Fruit fly (Drosophila melanogaster): ENCODE measurements around the gene vari.

vari gene

DNA sequence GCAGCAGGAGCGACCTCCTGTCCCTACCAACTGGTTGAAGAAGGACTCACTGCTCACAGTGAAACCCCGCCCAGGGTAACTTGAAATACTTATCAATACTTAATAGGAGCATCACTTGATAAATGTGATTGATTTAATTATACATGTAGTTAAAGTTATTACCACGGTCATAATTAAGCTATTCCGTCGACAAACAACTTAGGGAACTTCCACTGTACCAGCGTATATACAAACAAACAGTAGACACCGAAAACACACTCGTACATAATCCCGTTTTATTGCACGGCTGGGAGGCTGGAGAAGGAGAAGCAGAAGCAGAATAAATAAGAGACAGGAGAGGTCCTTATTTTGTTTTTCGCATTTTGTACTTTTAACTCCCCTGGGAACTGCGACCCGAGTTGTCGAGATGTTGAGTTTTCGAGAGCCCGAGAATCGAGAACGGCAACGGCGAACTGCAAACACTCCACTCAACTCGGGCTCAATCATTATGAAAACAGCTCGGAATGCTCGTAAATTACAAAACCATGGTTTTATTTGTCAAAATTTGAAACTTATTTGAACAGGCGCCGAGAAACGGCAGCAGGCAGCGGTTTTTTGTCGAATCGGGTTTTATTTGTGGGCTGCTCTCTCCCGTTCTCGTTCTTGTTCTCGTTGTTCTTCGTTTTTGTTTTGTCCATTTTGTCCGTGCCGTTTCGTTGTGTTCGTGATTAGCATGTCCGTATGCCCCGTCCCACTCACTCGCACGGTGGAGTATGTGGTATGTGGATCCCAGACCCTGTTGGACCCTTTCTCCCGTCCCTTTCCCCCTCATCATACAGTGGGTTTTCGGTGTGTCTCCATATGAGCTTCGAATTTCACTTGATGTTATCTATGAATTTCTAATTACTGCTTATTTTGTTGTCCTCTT, 3.4 kb upstream of the vari start (continued):
- TF ChIP-seq Sox14 (GFP tag; optimal IDR thresholded peaks at IDR 0.05) (peak; percentile 97), Eip78C (GFP tag) (peak; percentile 99), CG6808 (GFP tag; optimal IDR thresholded peaks at IDR 0.05) (peak; percentile 97), vri (GFP tag; optimal IDR thresholded peaks at IDR 0.05) (peak; percentile 97), fd59A (GFP tag; optimal IDR thresholded peaks at IDR 0.05) (peak; percentile 96), CG8632 (GFP tag; optimal IDR thresholded peaks at IDR 0.05) (peak; percentile 93), CG15336 (GFP tag; IDR thresholded peaks at IDR 0.05) (peak; percentile 65), salr (GFP tag; optimal IDR thresholded peaks at IDR 0.05) (peak; percentile 82 to 97), pdm3 (GFP tag; optimal IDR thresholded peaks at IDR 0.05) (peak; percentile 95), CG34406 (GFP tag; optimal IDR thresholded peaks at IDR 0.05) (peak; percentile 93), eg (GFP tag; IDR thresholded peaks at IDR 0.05) (peak; percentile 78), CG10631 (GFP tag; optimal IDR thresholded peaks at IDR 0.05) (peak; percentile 95), lz (GFP tag; optimal IDR thresholded peaks at IDR 0.05) (peak; percentile 97), CG11294 (GFP tag; IDR thresholded peaks at IDR 0.05) (no peak; the same call in 1 of the 2 replicates), Hr39 (GFP tag; optimal IDR thresholded peaks at IDR 0.05) (peak; percentile 98), Lpt (GFP tag; optimal IDR thresholded peaks at IDR 0.05) (peak; percentile 82), Eip93F (GFP tag; optimal IDR thresholded peaks at IDR 0.05) (peak; percentile 95), fkh (GFP tag; optimal IDR thresholded peaks at IDR 0.05) (peak; percentile 61)

DNA sequence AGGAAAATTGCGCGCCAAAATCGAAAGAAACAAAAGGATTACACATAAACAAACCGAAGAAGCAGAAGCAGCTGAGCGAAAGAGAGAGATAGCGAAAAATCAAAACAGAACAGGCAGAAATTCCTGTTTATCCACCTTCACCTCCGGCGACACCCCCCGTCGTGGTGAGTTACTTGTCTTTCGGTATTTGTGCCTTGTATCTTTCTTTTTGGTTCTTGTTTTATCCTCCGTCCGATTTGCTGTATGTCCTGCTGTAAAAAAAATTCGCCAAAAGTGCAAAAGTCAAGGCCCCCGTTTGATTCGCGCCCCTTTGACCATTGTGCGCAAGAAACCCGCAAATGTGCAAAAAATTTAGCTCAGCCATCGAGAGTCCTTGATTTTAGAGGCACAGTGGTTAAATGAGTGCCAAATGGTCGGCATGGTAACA, 1.5 kb upstream of the vari start:
- no peak for TF ChIP-seq Eip75B (GFP tag; optimal IDR thresholded peaks at IDR 0.05)
- TF ChIP-seq spab (GFP tag; optimal IDR thresholded peaks at IDR 0.05), result no peak
- TF ChIP-seq Gug (GFP tag; IDR thresholded peaks at IDR 0.05), result no peak
- no peak for TF ChIP-seq CG8119 (GFP tag; IDR thresholded peaks at IDR 0.05)
- TF ChIP-seq vri (GFP tag; optimal IDR thresholded peaks at IDR 0.05), result peak; percentile 22
- TF ChIP-seq pdm3 (GFP tag; optimal IDR thresholded peaks at IDR 0.05), result peak; percentile 2
- TF ChIP-seq Eip78C (GFP tag), result peak; percentile 23
- TF ChIP-seq CG6854 (GFP tag; optimal IDR thresholded peaks at IDR 0.05), result peak; percentile 39
- TF ChIP-seq fd85E (GFP tag; optimal IDR thresholded peaks at IDR 0.05), result no peak
- TF ChIP-seq net (GFP tag; optimal IDR thresholded peaks at IDR 0.05), result peak; percentile 23
- TF ChIP-seq Eip93F (GFP tag; optimal IDR thresholded peaks at IDR 0.05), result no peak
- peak; percentile 4 for TF ChIP-seq dsx (GFP tag; optimal IDR thresholded peaks at IDR 0.05; ENCODE audit: poor library complexity, severe bottlenecking)
- TF ChIP-seq svp (GFP tag), result peak; percentile 55
- TF ChIP-seq CG31627 (GFP tag; optimal IDR thresholded peaks at IDR 0.05), result no peak
- no peak for TF ChIP-seq CG16779 (tag; optimal IDR thresholded peaks at IDR 0.05)
- peak; percentile 12 for TF ChIP-seq CG6276 (GFP tag; optimal IDR thresholded peaks at IDR 0.05)
- no peak for TF ChIP-seq CG32006 (GFP tag; optimal IDR thresholded peaks at IDR 0.05)
- peak; percentile 48 for TF ChIP-seq CG1621 (tag; optimal IDR thresholded peaks at IDR 0.05)
- TF ChIP-seq CG10669 (GFP tag; optimal IDR thresholded peaks at IDR 0.05), result no peak
- TF ChIP-seq Sox102F (GFP tag; optimal IDR thresholded peaks at IDR 0.05), result peak; percentile 22
- no peak for TF ChIP-seq CG6808 (GFP tag; optimal IDR thresholded peaks at IDR 0.05)
- TF ChIP-seq ss (GFP tag; optimal IDR thresholded peaks at IDR 0.05), result peak; percentile 48 to 62
- peak; percentile 25; the same call in 1 of the 2 replicates for TF ChIP-seq CG15336 (GFP tag; IDR thresholded peaks at IDR 0.05)
- TF ChIP-seq Lpt (GFP tag; optimal IDR thresholded peaks at IDR 0.05), result peak; percentile 4
- TF ChIP-seq CG6792 (GFP tag; optimal IDR thresholded peaks at IDR 0.05), result no peak
- TF ChIP-seq CG8319 (GFP tag; optimal IDR thresholded peaks at IDR 0.05), result no peak
- TF ChIP-seq Sox14 (GFP tag; optimal IDR thresholded peaks at IDR 0.05), result no peak
- TF ChIP-seq CG7368 (GFP tag; optimal IDR thresholded peaks at IDR 0.05), result no peak
- no peak for TF ChIP-seq Hr4 (GFP tag; optimal IDR thresholded peaks at IDR 0.05)
- no peak for TF ChIP-seq fkh (GFP tag; optimal IDR thresholded peaks at IDR 0.05)
- no peak for TF ChIP-seq CG10631 (GFP tag; optimal IDR thresholded peaks at IDR 0.05)
- peak; percentile 64; the same call in 2 of the 3 replicates for TF ChIP-seq CG6163 (GFP tag; IDR thresholded peaks at IDR 0.05)
- peak; percentile 53 for TF ChIP-seq CG9139 (GFP tag; optimal IDR thresholded peaks at IDR 0.05)
- TF ChIP-seq fd59A (GFP tag; optimal IDR thresholded peaks at IDR 0.05), result no peak
- TF ChIP-seq salr (GFP tag; optimal IDR thresholded peaks at IDR 0.05), result no peak
